Fruit fly (Drosophila melanogaster): ENCODE data around the gene CG6689.
A peak's percentile ranks its signal among the peaks of the same experiment; 100 is the strongest.

The CG6689 gene

dm6 chr3R:11231705-11232261, 11.9 kb upstream of the CG6689 start, which contains the start of the genes CG17187 and Dph3:
TSS of gene CG17187 (minus strand) at chr3R:11231879.
TSS of gene Dph3 (plus strand) at chr3R:11231912.
- no peak for TF ChIP-seq CG8478 (optimal IDR thresholded peaks at IDR 0.05)
- no peak for TF ChIP-seq CTCF (optimal IDR thresholded peaks at IDR 0.05)

- TF ChIP-seq CG8478 (optimal IDR thresholded peaks at IDR 0.05): no peak
- TF ChIP-seq CTCF (optimal IDR thresholded peaks at IDR 0.05): no peak
Measured at dm6 chr3R:11231037-11231436, 11.2 kb upstream of the CG6689 start.

- no peak for TF ChIP-seq CTCF (optimal IDR thresholded peaks at IDR 0.05)
- TF ChIP-seq CG8478 (optimal IDR thresholded peaks at IDR 0.05): no peak
Measured at dm6 chr3R:11230392-11230791, 10.5 kb upstream of the CG6689 start, which contains the start of gene GCC88. TSS of gene GCC88 (minus strand) at chr3R:11230600.

dm6 chr3R:11226496-11226895, 6.6 kb upstream of the CG6689 start, which contains the start of gene CG17726:
TSS of gene CG17726 (plus strand) at chr3R:11226762.
- no peak for TF ChIP-seq CTCF (optimal IDR thresholded peaks at IDR 0.05)
- no peak for TF ChIP-seq CG8478 (optimal IDR thresholded peaks at IDR 0.05)

dm6 chr3R:11225220-11225619, 5.4 kb upstream of the CG6689 start, which contains the start of gene scpr-C:
TSS of gene scpr-C (plus strand) at chr3R:11225520.
- no peak for TF ChIP-seq CTCF (optimal IDR thresholded peaks at IDR 0.05)
- TF ChIP-seq CG8478 (optimal IDR thresholded peaks at IDR 0.05): no peak

- TF ChIP-seq CG8478 (optimal IDR thresholded peaks at IDR 0.05) (no peak), CTCF (optimal IDR thresholded peaks at IDR 0.05) (no peak)
Measured at dm6 chr3R:11224478-11224877, 4.6 kb upstream of the CG6689 start.

dm6 chr3R:11222587-11222986, 2.7 kb upstream of the CG6689 start:
- no peak for TF ChIP-seq CG8478 (optimal IDR thresholded peaks at IDR 0.05)

- TF ChIP-seq CTCF (optimal IDR thresholded peaks at IDR 0.05): peak; percentile 63 to 66
- TF ChIP-seq CG8478 (optimal IDR thresholded peaks at IDR 0.05): no peak
Measured at dm6 chr3R:11221437-11222230, 1.8 kb upstream of the CG6689 start, which contains the start of the genes CG6693 and RpL3. TSS of gene CG6693 (minus strand) at chr3R:11221639. TSS of gene RpL3 (plus strand) at chr3R:11221894.

dm6 chr3R:11216156-11216630, 3.7 kb downstream of the CG6689 start, which contains the start of the genes RpS25 and CG4820:
TSS of gene RpS25 (minus strand) at chr3R:11216287.
TSS of gene CG4820 (plus strand) at chr3R:11216535.
- peak; percentile 3 to 55 for TF ChIP-seq CTCF (optimal IDR thresholded peaks at IDR 0.05)
- TF ChIP-seq CG8478 (optimal IDR thresholded peaks at IDR 0.05): no peak

dm6 chr3R:11214449-11214950, 5.4 kb downstream of the CG6689 start, which contains the start of gene ZnT86D:
TSS of gene ZnT86D (minus strand) at chr3R:11214539.
- TF ChIP-seq CG8478 (optimal IDR thresholded peaks at IDR 0.05) (no peak), CTCF (optimal IDR thresholded peaks at IDR 0.05) (no peak)

dm6 chr3R:11211291-11212061, 8.4 kb downstream of the CG6689 start:
- no peak for TF ChIP-seq CG8478 (optimal IDR thresholded peaks at IDR 0.05)
- peak; percentile 31 to 42 for TF ChIP-seq CTCF (optimal IDR thresholded peaks at IDR 0.05)

dm6 chr3R:11209801-11210402, 10.0 kb downstream of the CG6689 start, which contains the start of the genes SdhC and Tctp:
TSS of gene SdhC (minus strand) at chr3R:11209849.
TSS of gene Tctp (plus strand) at chr3R:11210247.
- TF ChIP-seq CTCF (optimal IDR thresholded peaks at IDR 0.05) (no peak), CG8478 (optimal IDR thresholded peaks at IDR 0.05) (no peak)

dm6 chr3R:11208766-11209331, 11.0 kb downstream of the CG6689 start:
- TF ChIP-seq CTCF (optimal IDR thresholded peaks at IDR 0.05) (no peak), CG8478 (optimal IDR thresholded peaks at IDR 0.05) (no peak)
